Worm (Caenorhabditis elegans) whole organism, midembryonic: Measurements from ENCODE around the gene hlh-33.

Source experiments
- T22C8.4 ChIP-seq: fragments of 200-800 bp; sonication (Bioruptor generic); IDR thresholded peaks from 2 replicates; pipeline ENCODE4 v1.3.6; 2022; ENCODE audit warnings: missing genetic modification characterization, missing compliant biosample characterization
- cog-1 ChIP-seq: sonication (generic microtip); optimal IDR thresholded peaks from 2 replicates; lab custom pipeline; 2016; ENCODE audit warnings: missing genetic modification characterization, missing compliant biosample characterization
- flt-1 ChIP-seq: fragments of 200-800 bp; sonication (Bioruptor generic); IDR thresholded peaks from 2 replicates; pipeline ENCODE4 v1.3.6; 2022; ENCODE audit warnings: missing genetic modification characterization, missing compliant biosample characterization
- klf-2 ChIP-seq: fragments of 200-800 bp; sonication (Bioruptor generic); conservative IDR thresholded peaks from 2 replicates; pipeline ENCODE4 v1.3.6; 2022; ENCODE audit warnings: missing genetic modification reagents, missing genetic modification characterization, missing compliant biosample characterization
- med-1 ChIP-seq: sonication (generic microtip); optimal IDR thresholded peaks from 2 replicates; lab custom pipeline; 2017; ENCODE audit warnings: missing genetic modification characterization, mild to moderate bottlenecking, missing compliant biosample characterization, antibody characterized with exemption, missing genetic modification reagents; ENCODE audit not compliant: insufficient read depth
- ref-1 ChIP-seq: fragments of 200-800 bp; sonication (Bioruptor generic); conservative IDR thresholded peaks from 2 replicates; pipeline ENCODE4 v1.3.6; 2022; ENCODE audit warnings: missing genetic modification reagents, missing genetic modification characterization, missing compliant biosample characterization
- tab-1 ChIP-seq: fragments of 200-800 bp; sonication (Bioruptor generic); IDR thresholded peaks from 2 replicates; pipeline ENCODE4 v1.3.6; 2022; ENCODE audit warnings: missing genetic modification characterization, missing compliant biosample characterization
- ztf-23 ChIP-seq: fragments of 200-800 bp; sonication (Bioruptor generic); IDR thresholded peaks from 2 replicates; pipeline ENCODE4 v1.3.6; 2022; ENCODE audit warnings: missing genetic modification reagents, missing genetic modification characterization, missing compliant biosample characterization
- ztf-29 ChIP-seq: fragments of 200-800 bp; sonication (Bioruptor generic); IDR thresholded peaks from 2 replicates; pipeline ENCODE4 v1.3.6; 2022; ENCODE audit warnings: missing genetic modification reagents, missing genetic modification characterization, missing compliant biosample characterization

The hlh-33 gene

DNA sequence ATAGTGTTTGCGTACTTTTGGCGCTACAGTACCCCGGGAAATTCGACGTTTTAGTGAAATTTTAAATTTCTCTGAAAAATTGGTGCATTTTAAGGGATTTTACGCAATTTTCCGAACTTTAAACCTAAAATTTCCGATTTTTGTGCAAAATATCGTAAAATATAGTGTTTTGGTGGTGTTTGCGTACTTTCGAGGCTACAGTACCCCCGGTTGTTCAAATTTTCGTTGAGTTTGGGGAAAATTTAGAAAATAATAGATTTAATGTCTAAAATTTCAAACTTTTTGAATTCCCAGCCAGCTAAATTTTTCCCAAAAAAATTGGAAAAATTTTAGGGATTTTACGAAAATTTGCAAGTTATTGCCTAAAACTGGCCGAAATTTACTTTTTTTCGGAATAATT is 22.7 kb upstream of the hlh-33 start:
- TF ChIP-seq klf-2 (GFP tag; lab: Robert Waterston, UW) (no peak), cog-1 (tag; lab: Kevin White, UChicago) (no peak), T22C8.4 (GFP tag; lab: Robert Waterston, UW) (no peak), med-1 (GFP tag; lab: Kevin White, UChicago) (no peak)

DNA sequence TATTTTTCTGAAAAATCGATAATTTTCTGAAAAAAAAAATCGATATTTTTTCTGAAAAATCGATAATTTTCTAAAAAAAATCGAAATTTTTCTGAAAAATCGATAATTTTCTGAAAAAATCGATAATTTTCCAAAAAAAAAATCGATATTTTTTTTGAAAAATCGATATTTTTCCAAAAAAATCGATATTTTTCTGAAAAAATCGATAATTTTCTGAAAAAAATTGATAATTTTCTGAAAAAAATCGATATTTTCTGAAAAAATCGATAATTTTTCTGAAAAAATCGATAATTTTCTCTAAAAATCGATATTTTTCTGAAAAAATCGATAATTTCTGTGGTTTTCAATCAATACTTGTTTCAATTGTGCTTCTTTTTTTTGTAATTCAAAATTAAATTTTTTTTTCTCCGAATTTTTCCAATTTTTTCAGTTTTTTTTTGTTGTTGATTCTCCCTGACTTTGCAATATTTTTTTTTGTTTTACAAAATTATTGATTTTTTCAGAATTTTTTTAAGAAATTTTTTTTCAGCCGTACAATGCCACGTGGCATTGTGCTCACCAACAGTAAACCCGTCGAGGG is 21.1 kb upstream of the hlh-33 start, which contains the start of gene rexd-1:
rexd-1 (plus strand) TSS at position 530 of the 580 bp plus-strand sequence.
- peak; percentile 84; the same call in 1 of the 2 replicates for TF ChIP-seq T22C8.4 (GFP tag; lab: Robert Waterston, UW)
- TF ChIP-seq med-1 (GFP tag; lab: Kevin White, UChicago), result no peak

DNA sequence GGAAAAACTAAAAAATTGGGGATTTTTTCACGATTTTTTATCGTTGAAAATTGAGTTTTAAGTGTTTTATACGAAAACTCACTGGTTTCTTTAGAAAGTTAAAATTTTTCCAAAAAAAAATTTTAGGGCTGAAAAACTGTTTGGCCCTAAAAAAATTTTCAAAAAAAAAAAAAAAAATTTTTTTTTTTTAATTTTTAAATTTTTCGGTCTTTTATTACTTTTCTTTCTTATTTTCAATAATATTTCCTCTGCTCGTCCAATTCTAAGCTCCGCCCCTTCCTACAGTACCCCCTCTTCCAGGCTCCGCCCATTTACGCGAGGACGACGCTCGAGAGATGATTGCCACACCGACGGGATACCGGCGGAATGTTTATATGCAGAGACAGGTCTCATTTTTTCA is 6.4 kb upstream of the hlh-33 start, which contains the start of gene pqn-82:
pqn-82 (plus strand) TSS at position 301 of the 400 bp plus-strand sequence.
- TF ChIP-seq ztf-29 (GFP tag; lab: Robert Waterston, UW) (no peak), flt-1 (GFP tag; lab: Robert Waterston, UW) (no peak), cog-1 (tag; lab: Kevin White, UChicago) (no peak), klf-2 (GFP tag; lab: Robert Waterston, UW) (no peak)

DNA sequence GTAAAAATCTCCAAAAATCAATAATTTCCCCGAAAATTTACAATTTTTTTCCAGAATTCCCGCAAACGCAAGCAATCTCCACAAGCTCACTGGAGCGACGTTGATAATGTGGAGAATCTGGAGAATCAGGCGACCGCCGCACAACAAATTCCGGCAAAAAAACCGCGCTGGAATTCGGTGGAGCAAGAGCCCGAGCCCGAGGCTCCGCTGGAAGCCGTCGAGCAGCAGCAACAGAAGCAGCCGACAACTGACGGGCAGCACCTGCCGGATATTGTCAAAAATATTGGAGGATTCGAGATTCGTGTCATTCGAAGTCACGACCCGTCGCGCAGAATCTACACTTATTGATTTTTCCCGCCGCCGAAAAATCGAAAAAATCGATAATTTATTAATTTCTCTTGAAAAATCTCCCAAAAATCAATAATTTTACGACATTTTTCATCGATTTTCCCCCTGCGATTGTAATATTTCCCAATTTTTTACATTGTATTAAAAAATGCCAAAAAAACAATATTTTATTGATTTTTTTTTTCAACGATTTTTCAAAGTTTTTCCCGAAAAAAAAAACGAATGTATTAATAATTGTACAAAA is 3.0 kb upstream of the hlh-33 start:
- TF ChIP-seq ztf-29 (GFP tag; lab: Robert Waterston, UW) (no peak), ztf-23 (GFP tag; lab: Robert Waterston, UW) (no peak), med-1 (GFP tag; lab: Kevin White, UChicago) (no peak), klf-2 (GFP tag; lab: Robert Waterston, UW) (no peak), ref-1 (GFP tag; lab: Robert Waterston, UW) (no peak), cog-1 (tag; lab: Kevin White, UChicago) (no peak), T22C8.4 (GFP tag; lab: Robert Waterston, UW) (peak; percentile 60)

DNA sequence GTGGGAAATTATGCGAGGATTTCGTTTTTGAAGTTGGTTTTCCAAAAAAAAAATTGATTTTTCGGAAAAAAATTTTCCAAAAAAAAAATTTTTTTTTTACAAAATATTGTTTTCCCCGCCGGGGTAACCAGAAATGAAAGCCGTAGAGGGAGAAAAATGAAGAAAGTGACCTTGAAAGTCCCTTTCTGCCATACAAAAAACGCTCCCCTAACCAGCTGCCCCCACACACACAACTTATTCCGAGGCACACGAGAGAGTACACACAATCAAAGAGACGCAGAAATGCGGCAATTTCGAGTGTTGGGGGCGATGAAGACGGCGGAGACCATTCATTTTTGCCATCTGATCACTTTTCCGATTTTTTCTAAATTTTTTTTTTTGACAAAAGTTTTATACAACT is 1.2 kb upstream of the hlh-33 start:
- no peak for TF ChIP-seq ztf-23 (GFP tag; lab: Robert Waterston, UW)
- no peak for TF ChIP-seq ztf-29 (GFP tag; lab: Robert Waterston, UW)
- TF ChIP-seq T22C8.4 (GFP tag; lab: Robert Waterston, UW), result no peak
- TF ChIP-seq ref-1 (GFP tag; lab: Robert Waterston, UW), result no peak
- TF ChIP-seq cog-1 (tag; lab: Kevin White, UChicago), result no peak
- no peak for TF ChIP-seq med-1 (GFP tag; lab: Kevin White, UChicago)

DNA sequence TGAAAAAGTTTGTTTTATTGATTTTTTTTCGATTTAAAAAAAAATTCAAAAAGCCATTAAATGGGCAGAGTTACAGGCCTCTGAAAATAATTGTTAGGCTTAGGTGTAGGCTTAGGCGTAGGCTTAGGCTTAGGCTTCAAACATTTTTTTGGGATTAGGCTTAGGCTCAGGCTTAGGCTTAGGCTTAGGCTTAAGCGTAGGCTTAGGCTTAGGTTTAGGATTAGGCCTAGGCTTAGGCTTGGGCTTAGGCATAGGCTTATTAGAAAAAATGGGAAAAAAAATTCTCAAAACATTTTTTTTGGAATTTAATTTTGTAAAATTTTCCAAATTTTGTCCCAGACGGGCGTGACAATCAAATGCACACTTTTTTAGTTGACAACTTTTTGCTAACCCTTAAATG is 983 bp downstream of the hlh-33 start:
- TF ChIP-seq med-1 (GFP tag; lab: Kevin White, UChicago), result no peak
- TF ChIP-seq ref-1 (GFP tag; lab: Robert Waterston, UW), result no peak
- no peak for TF ChIP-seq flt-1 (GFP tag; lab: Robert Waterston, UW)
- TF ChIP-seq ztf-23 (GFP tag; lab: Robert Waterston, UW), result no peak
- no peak for TF ChIP-seq klf-2 (GFP tag; lab: Robert Waterston, UW)
- no peak for TF ChIP-seq tab-1 (GFP tag; lab: Robert Waterston, UW)
- TF ChIP-seq ztf-29 (GFP tag; lab: Robert Waterston, UW), result no peak
- TF ChIP-seq T22C8.4 (GFP tag; lab: Robert Waterston, UW), result no peak

DNA sequence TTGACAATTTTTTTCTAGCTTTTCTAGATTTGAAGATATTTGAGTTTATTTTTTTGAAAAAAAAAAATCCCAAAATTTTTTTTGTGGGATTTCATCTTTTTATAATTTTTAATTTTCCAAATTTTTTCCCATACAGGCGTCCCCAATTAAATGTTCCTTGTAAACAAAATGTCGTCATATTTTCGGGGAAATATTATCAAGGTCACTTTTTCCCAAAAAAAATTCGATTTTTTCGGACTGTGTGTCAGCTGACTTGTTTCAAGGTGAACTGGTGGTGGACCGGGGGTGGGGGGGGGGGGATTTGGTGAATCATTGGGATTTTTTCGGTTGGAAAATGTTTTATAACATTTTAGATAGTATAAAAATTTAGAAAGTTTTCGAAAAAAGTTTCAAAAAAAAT is 1.5 kb downstream of the hlh-33 start:
- no peak for TF ChIP-seq ztf-23 (GFP tag; lab: Robert Waterston, UW)
- no peak for TF ChIP-seq ref-1 (GFP tag; lab: Robert Waterston, UW)
- no peak for TF ChIP-seq flt-1 (GFP tag; lab: Robert Waterston, UW)
- no peak for TF ChIP-seq ztf-29 (GFP tag; lab: Robert Waterston, UW)
- no peak for TF ChIP-seq T22C8.4 (GFP tag; lab: Robert Waterston, UW)
- no peak for TF ChIP-seq med-1 (GFP tag; lab: Kevin White, UChicago)
- TF ChIP-seq cog-1 (tag; lab: Kevin White, UChicago), result no peak
- TF ChIP-seq klf-2 (GFP tag; lab: Robert Waterston, UW), result no peak
- no peak for TF ChIP-seq tab-1 (GFP tag; lab: Robert Waterston, UW)

DNA sequence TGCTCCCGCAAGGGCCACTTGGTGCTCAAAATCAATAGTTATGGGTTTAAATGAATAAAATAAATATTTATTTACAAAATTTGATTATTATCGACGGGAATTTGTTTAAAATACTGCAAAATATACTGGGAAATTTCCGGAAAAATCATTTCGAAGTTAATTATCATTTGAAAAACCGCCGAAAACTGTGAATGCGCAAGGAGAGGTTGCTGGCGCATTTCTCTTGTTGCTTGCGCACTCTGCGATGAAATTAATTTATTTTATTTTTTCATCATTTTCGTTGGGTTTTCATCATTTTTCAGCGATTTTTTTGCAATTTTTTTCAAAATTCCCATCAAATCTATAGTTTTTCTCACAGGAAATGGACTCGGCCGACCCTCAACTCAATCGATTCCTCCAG is 4.3 kb downstream of the hlh-33 start, which contains the start of gene ddp-1:
ddp-1 (plus strand) TSS at position 357 of the 400 bp plus-strand sequence.
- TF ChIP-seq klf-2 (GFP tag; lab: Robert Waterston, UW) (peak; percentile 75; the same call in 1 of the 2 replicates), cog-1 (tag; lab: Kevin White, UChicago) (peak; percentile 79), tab-1 (GFP tag; lab: Robert Waterston, UW) (peak; percentile 72; the same call in 1 of the 2 replicates), ztf-23 (GFP tag; lab: Robert Waterston, UW) (peak; percentile 88), T22C8.4 (GFP tag; lab: Robert Waterston, UW) (peak; percentile 62), ztf-29 (GFP tag; lab: Robert Waterston, UW) (peak; percentile 30; the same call in 1 of the 2 replicates), flt-1 (GFP tag; lab: Robert Waterston, UW) (peak; percentile 89), ref-1 (GFP tag; lab: Robert Waterston, UW) (0 out of 2 replicates have a peak, but pooled peaks have one; percentile 49), med-1 (GFP tag; lab: Kevin White, UChicago) (peak; percentile 59)

DNA sequence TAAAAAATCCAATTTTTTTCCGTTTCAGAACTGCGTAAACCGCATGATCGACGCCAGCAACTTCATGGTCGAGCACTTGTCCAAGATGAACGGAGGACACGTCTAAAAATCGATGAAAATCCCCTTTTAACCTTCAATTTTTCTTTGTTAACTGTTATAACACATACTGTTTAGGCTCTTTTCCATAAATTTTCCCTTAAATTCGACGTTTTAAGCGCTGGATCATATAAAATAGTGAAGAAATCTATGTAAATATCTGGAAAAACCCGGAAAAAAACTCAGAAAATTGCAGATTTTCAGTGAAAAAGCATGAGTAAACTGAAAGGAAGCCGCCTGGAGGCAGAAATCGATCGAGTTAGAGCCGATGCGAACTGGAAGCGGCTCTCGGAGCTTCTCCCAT is 4.9 kb downstream of the hlh-33 start, which contains the start of gene ttc-7:
ttc-7 (plus strand) TSS at position 301 of the 400 bp plus-strand sequence.
- TF ChIP-seq tab-1 (GFP tag; lab: Robert Waterston, UW) (no peak), flt-1 (GFP tag; lab: Robert Waterston, UW) (no peak), ref-1 (GFP tag; lab: Robert Waterston, UW) (no peak), T22C8.4 (GFP tag; lab: Robert Waterston, UW) (no peak), klf-2 (GFP tag; lab: Robert Waterston, UW) (no peak), med-1 (GFP tag; lab: Kevin White, UChicago) (no peak), ztf-29 (GFP tag; lab: Robert Waterston, UW) (no peak), ztf-23 (GFP tag; lab: Robert Waterston, UW) (no peak)
